Worm (Caenorhabditis elegans): ENCODE measurements around the gene T23B5.4.
"Not testable (repeated sequence)": the region's sequence is repeated elsewhere in the genome, so short reads cannot be mapped to it uniquely, and the experiment has no call there.

Gene T23B5.4

DNA sequence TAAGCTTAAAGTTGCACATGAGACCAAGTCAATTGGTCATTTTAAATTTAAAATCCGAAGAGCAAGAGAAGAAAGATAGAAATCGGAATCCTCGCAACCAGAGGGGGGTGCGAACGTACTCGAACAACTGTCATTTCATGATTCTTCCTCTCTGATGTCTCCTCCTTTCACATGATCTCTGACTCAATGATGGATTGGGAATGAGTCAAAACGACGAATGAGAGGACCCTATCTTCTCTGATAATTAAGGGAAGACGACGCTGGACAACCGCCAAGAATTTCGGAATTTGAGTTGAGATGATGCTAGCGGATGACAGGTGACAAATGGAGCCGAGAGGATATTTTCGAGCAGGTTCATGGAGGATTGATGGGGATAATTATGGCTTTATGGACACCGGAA lies 37.5 kb upstream of the T23B5.4 start:
- TF ChIP-seq efl-1 (optimal IDR thresholded peaks at IDR 0.05) (peak; percentile 32 to 35), efl-1 (GFP tag; optimal IDR thresholded peaks at IDR 0.05 in 1 of 2) (no peak), sup-37 (GFP tag; optimal IDR thresholded peaks at IDR 0.05) (no peak), ztf-4 (tag; optimal IDR thresholded peaks at IDR 0.05) (peak; percentile 4), jun-1 (tag; optimal IDR thresholded peaks at IDR 0.05) (no peak), lir-3 (tag; optimal IDR thresholded peaks at IDR 0.05; ENCODE audit: poor library complexity) (peak; percentile 12), nhr-20 (tag; optimal IDR thresholded peaks at IDR 0.05) (peak; percentile 40), Y116A8C.19 (tag; optimal IDR thresholded peaks at IDR 0.05; ENCODE audit: borderline replicate concordance) (no peak), fkh-4 (tag; optimal IDR thresholded peaks at IDR 0.05; ENCODE audit: borderline replicate concordance) (no peak), efl-3 (GFP tag; optimal IDR thresholded peaks at IDR 0.05) (no peak), zip-4 (GFP tag; optimal IDR thresholded peaks at IDR 0.05) (no peak), xbp-1 (tag; optimal IDR thresholded peaks at IDR 0.05) (peak; percentile 4), tbx-2 (tag; optimal IDR thresholded peaks at IDR 0.05) (peak; percentile 27), dpl-1 (GFP tag; optimal IDR thresholded peaks at IDR 0.05) (no peak), rnt-1 (tag; optimal IDR thresholded peaks at IDR 0.05) (peak; percentile 80), lsy-2 (tag; optimal IDR thresholded peaks at IDR 0.05) (peak; percentile 17 to 54), unc-98 (GFP tag; IDR thresholded peaks at IDR 0.05) (no peak), grh-1 (GFP tag; IDR thresholded peaks at IDR 0.05) (no peak), lin-39 (tag; optimal IDR thresholded peaks at IDR 0.05) (peak; percentile 74), ceh-82 (tag; optimal IDR thresholded peaks at IDR 0.05) (no peak), lin-35 (GFP tag; optimal IDR thresholded peaks at IDR 0.05) (peak in 1 of 2 experiments; percentile 5), lin-14 (GFP tag; optimal IDR thresholded peaks at IDR 0.05) (peak; percentile 89), swsn-7 (tag; optimal IDR thresholded peaks at IDR 0.05) (peak; percentile 29), fos-1 (tag; optimal IDR thresholded peaks at IDR 0.05) (no peak), nhr-71 (tag; optimal IDR thresholded peaks at IDR 0.05) (peak; percentile 77), snu-23 (GFP tag; optimal IDR thresholded peaks at IDR 0.05) (peak; percentile 54), ztf-11 (tag; optimal IDR thresholded peaks at IDR 0.05) (no peak), unc-130 (tag; optimal IDR thresholded peaks at IDR 0.05) (peak; percentile 39), nhr-47 (tag; optimal IDR thresholded peaks at IDR 0.05) (peak; percentile 3)

DNA sequence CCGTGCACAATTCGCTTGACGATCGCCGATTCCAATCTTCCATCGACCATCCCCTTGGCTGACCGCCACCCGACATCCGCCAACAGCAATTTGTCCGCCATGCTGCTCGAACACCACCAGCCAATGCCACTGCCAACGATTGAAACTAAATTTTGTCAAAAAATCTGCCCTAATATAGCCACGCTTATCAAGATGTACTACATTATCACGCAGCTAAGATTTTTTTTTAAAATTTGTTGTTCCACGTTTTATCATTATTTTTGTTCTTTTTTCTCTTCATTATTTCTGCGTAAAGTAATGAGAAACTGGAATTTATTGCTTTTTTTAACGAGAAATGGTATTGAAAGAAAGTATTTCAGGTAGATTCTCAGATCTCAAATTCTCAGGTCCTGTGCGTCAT lies 35.5 kb upstream of the T23B5.4 start, which contains the start of gene C26H9A.3:
Gene C26H9A.3, minus strand, starts transcription at position 101 of the 400 bp plus-strand sequence.
- TF ChIP-seq efl-3 (GFP tag; optimal IDR thresholded peaks at IDR 0.05); egl-13 (tag; optimal IDR thresholded peaks at IDR 0.05); tlp-1 (tag; optimal IDR thresholded peaks at IDR 0.05): not testable (repeated sequence)

DNA sequence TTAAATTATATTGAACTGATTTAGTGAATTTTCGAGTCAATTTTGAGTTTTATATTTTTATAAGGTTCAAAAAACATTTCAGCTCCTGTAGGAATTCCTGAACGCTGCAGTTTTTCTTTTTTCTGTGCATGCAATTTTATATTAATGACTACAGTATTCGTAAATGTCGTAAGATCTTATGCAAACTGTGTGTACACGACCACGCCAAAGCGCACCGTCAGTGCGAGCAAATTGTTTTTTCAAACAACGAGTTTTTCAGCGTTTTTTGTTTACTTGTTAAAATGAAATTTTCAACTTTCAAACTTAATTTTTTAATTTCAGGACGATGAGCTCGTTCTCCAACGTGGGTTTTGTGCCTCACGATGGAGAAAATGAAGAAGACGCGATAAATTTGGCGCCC lies 34.7 kb upstream of the T23B5.4 start, which contains the start of gene vha-7:
Gene vha-7, plus strand, starts transcription at position 326 of the 400 bp plus-strand sequence.
- TF ChIP-seq efl-3 (GFP tag; optimal IDR thresholded peaks at IDR 0.05) (no peak), egl-13 (tag; optimal IDR thresholded peaks at IDR 0.05) (no peak), isw-1 (GFP tag; IDR thresholded peaks at IDR 0.05) (no peak), efl-1 (optimal IDR thresholded peaks at IDR 0.05) (peak in 1 of 2 experiments; percentile 25), efl-1 (GFP tag; optimal IDR thresholded peaks at IDR 0.05 in 1 of 2) (no peak)

DNA sequence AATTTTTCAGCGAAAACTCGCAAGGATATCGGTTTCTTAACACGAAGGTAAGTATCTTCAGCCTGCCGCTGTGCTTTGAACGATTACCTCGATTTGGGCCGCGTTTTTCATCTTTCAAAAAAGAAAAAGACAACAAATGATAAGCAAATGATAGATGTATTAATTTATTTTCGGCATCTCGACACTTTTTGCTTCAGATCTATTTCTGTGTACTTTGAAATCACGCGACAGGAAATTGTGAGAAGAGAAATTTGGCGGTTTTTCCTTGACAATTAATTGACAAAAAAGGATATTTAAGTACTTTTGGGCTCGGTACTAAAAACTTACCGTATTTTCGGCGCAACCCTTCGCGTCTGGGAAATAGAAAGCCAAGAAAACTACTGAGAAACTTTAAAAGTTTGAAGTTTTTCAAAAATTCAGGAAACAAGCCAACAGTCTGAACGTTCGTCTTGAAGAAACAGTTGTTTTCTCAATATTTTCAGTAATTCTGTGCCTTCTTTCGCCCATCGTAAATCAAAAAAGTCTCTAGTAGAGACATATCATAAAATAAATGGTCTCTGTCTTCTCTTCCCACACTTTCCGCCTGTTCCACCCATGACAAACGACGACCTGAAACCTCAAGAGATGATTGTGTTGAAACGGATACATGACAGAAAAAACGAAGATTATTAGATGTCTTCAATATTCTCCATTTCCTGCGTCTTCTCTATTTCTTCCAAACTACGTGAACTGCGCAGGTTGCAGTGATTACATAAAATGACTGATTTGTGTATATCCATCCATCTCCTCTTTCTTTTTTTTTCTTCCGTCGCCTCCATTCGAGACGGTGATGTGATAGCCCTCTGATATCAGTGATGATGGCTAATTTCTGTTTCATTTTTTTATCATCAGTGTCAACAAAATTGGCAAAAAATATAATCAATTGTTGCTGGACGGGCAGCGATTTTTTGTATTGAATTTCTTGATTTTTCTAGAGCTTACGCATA lies 33.6 kb upstream of the T23B5.4 start:
- no peak for TF ChIP-seq C16A3.4 (tag; optimal IDR thresholded peaks at IDR 0.05)
- no peak for TF ChIP-seq egl-27 (tag; optimal IDR thresholded peaks at IDR 0.05)
- no peak for TF ChIP-seq sptf-1 (tag; optimal IDR thresholded peaks at IDR 0.05)
- TF ChIP-seq elt-3 (tag; optimal IDR thresholded peaks at IDR 0.05) = peak in 3 of 6 experiments; percentile 2 to 63 (median 8)
- TF ChIP-seq blmp-1 (tag; optimal IDR thresholded peaks at IDR 0.05) = peak; percentile 58
- peak; percentile 57 for TF ChIP-seq nhr-85 (tag)
- TF ChIP-seq unc-86 (tag; optimal IDR thresholded peaks at IDR 0.05) = no peak
- TF ChIP-seq mdl-1 (tag; optimal IDR thresholded peaks at IDR 0.05) = no peak

Measured in whole organism, L1 larva.